Fruit fly (Drosophila melanogaster): Measurements from ENCODE around the gene CG32576.

The CG32576 gene

dm6 chrX:16335107-16335642, 46.8 kb upstream of the CG32576 start (continued):
- peak; percentile 66 for TF ChIP-seq CG16863 (GFP tag; optimal IDR thresholded peaks at IDR 0.05)
- TF ChIP-seq psq (GFP tag; optimal IDR thresholded peaks at IDR 0.05), result no peak
- TF ChIP-seq Hsf (GFP tag; optimal IDR thresholded peaks at IDR 0.05), result peak; percentile 76
- TF ChIP-seq NfI (GFP tag; optimal IDR thresholded peaks at IDR 0.05), result peak; percentile 78
- TF ChIP-seq pros (GFP tag; optimal IDR thresholded peaks at IDR 0.05), result peak; percentile 86
- TF ChIP-seq schlank (tag; optimal IDR thresholded peaks at IDR 0.05), result peak; percentile 64
- peak; percentile 86 for TF ChIP-seq rib (GFP tag; IDR thresholded peaks at IDR 0.05)
- no peak for TF ChIP-seq da (GFP tag; optimal IDR thresholded peaks at IDR 0.05)
- TF ChIP-seq CG1832 (GFP tag; optimal IDR thresholded peaks at IDR 0.05), result no peak
- no peak for TF ChIP-seq inv (GFP tag; IDR thresholded peaks at IDR 0.05; ENCODE audit: partially characterized antibody)
- TF ChIP-seq dati (GFP tag; IDR thresholded peaks at IDR 0.05), result no peak
- no peak for TF ChIP-seq salm (tag; optimal IDR thresholded peaks at IDR 0.05)
- TF ChIP-seq CG8359 (GFP tag; optimal IDR thresholded peaks at IDR 0.05; ENCODE audit: borderline replicate concordance), result no peak
- no peak for TF ChIP-seq tx (GFP tag; optimal IDR thresholded peaks at IDR 0.05)
- TF ChIP-seq toy (GFP tag; IDR thresholded peaks at IDR 0.05), result 0 out of 2 replicates have a peak, but pooled peaks have one; percentile 50
- TF ChIP-seq CG7745 (tag; optimal IDR thresholded peaks at IDR 0.05), result no peak
- TF ChIP-seq peb (GFP tag; IDR thresholded peaks at IDR 0.05), result peak; percentile 32; the same call in 1 of the 2 replicates
- no peak for TF ChIP-seq bigmax (GFP tag; optimal IDR thresholded peaks at IDR 0.05)
- peak; percentile 21 for TF ChIP-seq CG15601 (tag; optimal IDR thresholded peaks at IDR 0.05)
- TF ChIP-seq Dip3 (GFP tag; optimal IDR thresholded peaks at IDR 0.05), result peak; percentile 62
- TF ChIP-seq Hmr (GFP tag; optimal IDR thresholded peaks at IDR 0.05), result peak; percentile 85
- peak; percentile 82 for TF ChIP-seq CG18599 (GFP tag; optimal IDR thresholded peaks at IDR 0.05)
- peak; percentile 37 to 62 for TF ChIP-seq bsh (GFP tag; optimal IDR thresholded peaks at IDR 0.05)
- TF ChIP-seq twi (tag; optimal IDR thresholded peaks at IDR 0.05), result no peak
- TF ChIP-seq CG18476 (GFP tag; optimal IDR thresholded peaks at IDR 0.05), result peak; percentile 52
- peak; percentile 60 for TF ChIP-seq gsb (GFP tag; IDR thresholded peaks at IDR 0.05)
- peak; percentile 37 for TF ChIP-seq CG4854 (GFP tag; optimal IDR thresholded peaks at IDR 0.05)
- no peak for TF ChIP-seq Opbp (GFP tag; IDR thresholded peaks at IDR 0.05; ENCODE audit: partially characterized antibody)
- peak; percentile 77 for TF ChIP-seq E2f1 (GFP tag; IDR thresholded peaks at IDR 0.05)
- TF ChIP-seq CG3281 (GFP tag; optimal IDR thresholded peaks at IDR 0.05), result peak; percentile 76
- peak; percentile 22 for TF ChIP-seq NK7.1 (GFP tag; optimal IDR thresholded peaks at IDR 0.05)
- 0 out of 2 replicates have a peak, but pooled peaks have one; percentile 15 for TF ChIP-seq Lim3 (GFP tag; IDR thresholded peaks at IDR 0.05)
- TF ChIP-seq Jarid2 (GFP tag; optimal IDR thresholded peaks at IDR 0.05), result no peak
- TF ChIP-seq abd-A (tag; optimal IDR thresholded peaks at IDR 0.05), result no peak
- TF ChIP-seq Hr39 (optimal IDR thresholded peaks at IDR 0.05), result no peak
- TF ChIP-seq Mad (GFP tag; optimal IDR thresholded peaks at IDR 0.05), result peak; percentile 57
- peak; percentile 45; the same call in 1 of the 2 replicates for TF ChIP-seq CG17612 (GFP tag; IDR thresholded peaks at IDR 0.05)
- peak; percentile 51; the same call in 1 of the 2 replicates for TF ChIP-seq CG1024 (GFP tag; IDR thresholded peaks at IDR 0.05)
- TF ChIP-seq CG6683 (GFP tag; optimal IDR thresholded peaks at IDR 0.05), result no peak
- TF ChIP-seq CG12769 (tag; optimal IDR thresholded peaks at IDR 0.05), result peak; percentile 51
- no peak for TF ChIP-seq Lhr (GFP tag; optimal IDR thresholded peaks at IDR 0.05)
- peak; percentile 64 for TF ChIP-seq CG30020 (tag; optimal IDR thresholded peaks at IDR 0.05)
- TF ChIP-seq Scr (GFP tag; IDR thresholded peaks at IDR 0.05; ENCODE audit: partially characterized antibody), result 0 out of 2 replicates have a peak, but pooled peaks have one; percentile 18
- peak; percentile 55; the same call in 1 of the 2 replicates for TF ChIP-seq CG7372 (GFP tag; IDR thresholded peaks at IDR 0.05)
- peak; percentile 57 for TF ChIP-seq CG8388 (GFP tag; optimal IDR thresholded peaks at IDR 0.05)
- TF ChIP-seq Meics (GFP tag; optimal IDR thresholded peaks at IDR 0.05), result peak; percentile 78
- peak; percentile 69 for TF ChIP-seq CG32772 (GFP tag; IDR thresholded peaks at IDR 0.05)
- no peak for TF ChIP-seq CG11560 (tag; IDR thresholded peaks at IDR 0.05)
- TF ChIP-seq Abd-B (GFP tag; optimal IDR thresholded peaks at IDR 0.05), result no peak
- TF ChIP-seq ash1 (GFP tag; optimal IDR thresholded peaks at IDR 0.05), result no peak
